Worm (Caenorhabditis elegans): Measurements from ENCODE around the gene ugt-12.

ce11 chrV:4934406-4934805, 45.0 kb upstream of the ugt-12 start, which contains the start of gene catp-2:
- TF ChIP-seq nhr-28 (tag; optimal IDR thresholded peaks at IDR 0.05) (no peak), ama-1 (optimal IDR thresholded peaks at IDR 0.05) (no peak), C34B4.2 (tag; optimal IDR thresholded peaks at IDR 0.05) (no peak), nhr-90 (tag; optimal IDR thresholded peaks at IDR 0.05; ENCODE audit: poor library complexity) (no peak)

All from whole organism, L1 larva.